Worm (Caenorhabditis elegans): ENCODE data around the gene nmur-3.

DNA sequence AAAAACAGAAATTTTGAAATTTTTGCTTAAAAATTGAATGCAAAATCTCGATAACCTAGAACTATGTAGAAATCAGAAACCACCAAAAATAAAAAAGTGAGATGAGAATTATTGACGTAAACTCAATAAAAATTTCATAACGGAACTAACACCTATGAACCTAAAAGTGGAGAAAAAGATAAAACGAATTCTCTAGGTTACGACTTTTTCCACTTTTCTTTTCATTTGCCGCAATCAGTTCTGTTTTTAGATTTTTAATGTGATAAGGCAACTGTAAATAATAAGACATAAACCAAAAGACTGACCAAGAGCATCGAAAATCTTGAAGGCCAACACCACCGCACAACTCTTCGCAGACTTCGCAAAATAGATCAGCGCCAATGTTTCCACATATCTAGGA is 35.7 kb downstream of the nmur-3 start:
- no peak for TF ChIP-seq him-1 (tag; optimal IDR thresholded peaks at IDR 0.05)
- TF ChIP-seq W03F9.2 (tag; optimal IDR thresholded peaks at IDR 0.05) = no peak
- no peak for TF ChIP-seq dao-5 (tag; optimal IDR thresholded peaks at IDR 0.05)

Measured in whole organism, L4/young adult.